Fruit fly (Drosophila melanogaster) whole organism, pupa: ENCODE measurements around the gene CG31815.
A peak's percentile ranks its signal among the peaks of the same experiment; 100 is the strongest.

Experiments
- CG10348 ChIP-seq: fragments of 200-800 bp; sonication (Bioruptor generic); IDR thresholded peaks from 2 replicates; pipeline ENCODE4 v1.3.6; 2022; ENCODE audit warnings: missing biosample characterization, missing genetic modification characterization
- CG12605 ChIP-seq: fragments of 200-800 bp; sonication (Bioruptor generic); IDR thresholded peaks from 2 replicates; pipeline ENCODE4 v1.3.6; 2022; ENCODE audit warnings: missing biosample characterization, missing genetic modification characterization
- CG13204 ChIP-seq: fragments of 200-800 bp; sonication (Bioruptor generic); optimal IDR thresholded peaks from 2 replicates; lab custom pipeline; 2018; ENCODE audit warnings: missing biosample characterization, mild to moderate bottlenecking, missing genetic modification characterization, moderate library complexity
- CG14655 ChIP-seq: fragments of 200-800 bp; sonication (Bioruptor generic); optimal IDR thresholded peaks from 3 replicates; lab custom pipeline; 2017; ENCODE audit warnings: mild to moderate bottlenecking, missing biosample characterization, missing genetic modification reagents, missing genetic modification characterization
- CG15710 ChIP-seq: fragments of 200-800 bp; sonication (Bioruptor generic); optimal IDR thresholded peaks from 2 replicates; lab custom pipeline; 2018; ENCODE audit warnings: missing biosample characterization, mild to moderate bottlenecking, missing genetic modification characterization, moderate library complexity
- CG17806 ChIP-seq: fragments of 200-800 bp; sonication (Bioruptor generic); optimal IDR thresholded peaks from 2 replicates; lab custom pipeline; 2018; ENCODE audit warnings: missing biosample characterization, mild to moderate bottlenecking, missing genetic modification characterization, moderate library complexity
- CG32121 ChIP-seq: fragments of 200-800 bp; sonication (Bioruptor generic); IDR thresholded peaks from 2 replicates; pipeline ENCODE4 v1.3.6; 2022; ENCODE audit warnings: missing biosample characterization, missing genetic modification characterization
- CG34367 ChIP-seq: fragments of 200-800 bp; sonication (Bioruptor generic); optimal IDR thresholded peaks from 2 replicates; lab custom pipeline; 2018; ENCODE audit warnings: missing biosample characterization, mild to moderate bottlenecking, missing genetic modification characterization
- CG4496 ChIP-seq: fragments of 200-800 bp; sonication (Bioruptor generic); IDR thresholded peaks from 3 replicates; pipeline ENCODE4 v1.3.6; 2022; ENCODE audit warnings: missing biosample characterization, missing genetic modification characterization
- CG8159 ChIP-seq: fragments of 200-800 bp; sonication (Bioruptor generic); optimal IDR thresholded peaks from 3 replicates; lab custom pipeline; 2018; ENCODE audit warnings: missing biosample characterization, mild to moderate bottlenecking, missing genetic modification characterization, moderate library complexity
- CG8301 ChIP-seq: fragments of 200-800 bp; sonication (Bioruptor generic); optimal IDR thresholded peaks from 2 replicates; lab custom pipeline; 2018; ENCODE audit warnings: missing biosample characterization, mild to moderate bottlenecking, missing genetic modification characterization
- CG9948 ChIP-seq: fragments of 200-800 bp; sonication (Bioruptor generic); optimal IDR thresholded peaks from 2 replicates; lab custom pipeline; 2018; ENCODE audit warnings: missing biosample characterization, mild to moderate bottlenecking, missing genetic modification characterization, moderate library complexity
- D1 ChIP-seq: fragments of 200-800 bp; sonication (Bioruptor generic); optimal IDR thresholded peaks from 2 replicates; lab custom pipeline; 2018; ENCODE audit warnings: missing biosample characterization, mild to moderate bottlenecking, missing genetic modification characterization, moderate library complexity
- EcR ChIP-seq: fragments of 200-800 bp; sonication (Bioruptor generic); optimal IDR thresholded peaks from 3 replicates; lab custom pipeline; 2019; ENCODE audit warnings: missing biosample characterization, missing genetic modification characterization, mild to moderate bottlenecking, moderate library complexity, missing genetic modification reagents
- Ets98B ChIP-seq: fragments of 200-800 bp; sonication (Bioruptor generic); IDR thresholded peaks from 2 replicates; pipeline ENCODE4 v1.3.6; 2022; ENCODE audit warnings: missing biosample characterization, missing genetic modification characterization
- Pif1A ChIP-seq: fragments of 200-800 bp; sonication (Bioruptor generic); optimal IDR thresholded peaks from 3 replicates; lab custom pipeline; 2016; ENCODE audit warnings: missing biosample characterization, missing genetic modification characterization
- Pif1B ChIP-seq: fragments of 200-800 bp; sonication (Bioruptor generic); optimal IDR thresholded peaks from 3 replicates; lab custom pipeline; 2016; ENCODE audit warnings: missing biosample characterization, missing genetic modification characterization
- Snoo ChIP-seq: fragments of 200-800 bp; sonication (Bioruptor generic); optimal IDR thresholded peaks from 3 replicates; lab custom pipeline; 2017; ENCODE audit warnings: missing biosample characterization, mild to moderate bottlenecking, missing genetic modification characterization, inconsistent platforms
- fd96Ca ChIP-seq: fragments of 200-800 bp; sonication (Bioruptor generic); IDR thresholded peaks from 3 replicates; pipeline ENCODE4 v1.3.6; 2022; ENCODE audit warnings: missing biosample characterization, missing genetic modification characterization
- gl ChIP-seq: fragments of 200-800 bp; sonication (Bioruptor generic); optimal IDR thresholded peaks from 2 replicates; lab custom pipeline; 2018; ENCODE audit warnings: missing biosample characterization, mild to moderate bottlenecking, missing genetic modification characterization
- rn ChIP-seq: fragments of 200-800 bp; sonication (Bioruptor generic); IDR thresholded peaks from 2 replicates; pipeline ENCODE4 v1.3.6; 2022; ENCODE audit warnings: missing biosample characterization, missing genetic modification characterization

Gene CG31815

dm6 chr2L:16621460-16621859 is 15.8 kb downstream of the CG31815 start:
- TF ChIP-seq CG8159 = no peak
- TF ChIP-seq CG9948 (tag; lab: Kevin White, UChicago) = no peak
- TF ChIP-seq CG10348 = no peak

- TF ChIP-seq CG17806 (no peak), CG14655 (GFP tag; lab: Kevin White, UChicago) (no peak)
These were observed 16.5 kb downstream of the CG31815 start for dm6 chr2L:16622162-16622561.

dm6 chr2L:16627948-16628347 is 22.3 kb downstream of the CG31815 start:
- TF ChIP-seq Ets98B = no peak
- no peak for TF ChIP-seq Pif1A
- no peak for TF ChIP-seq CG9948 (tag; lab: Kevin White, UChicago)
- TF ChIP-seq fd96Ca (GFP tag; lab: Robert Waterston, UW) = no peak
- TF ChIP-seq Snoo (tag; lab: Kevin White, UChicago) = no peak
- TF ChIP-seq Pif1B (GFP tag; lab: Kevin White, UChicago) = no peak
- no peak for TF ChIP-seq CG8301 (tag; lab: Kevin White, UChicago)
- TF ChIP-seq, all 21 proteins: peak for 0

- TF ChIP-seq CG9948 (tag; lab: Kevin White, UChicago) (no peak), CG13204 (no peak), rn (GFP tag; lab: Robert Waterston, UW) (no peak; the same call in 1 of the 2 replicates), Snoo (tag; lab: Kevin White, UChicago) (no peak), Pif1A (peak; percentile 9), CG4496 (GFP tag; lab: Robert Waterston, UW) (peak; percentile 57; the same call in 2 of the 3 replicates), CG14655 (GFP tag; lab: Kevin White, UChicago) (peak; percentile 20), CG15710 (tag; lab: Kevin White, UChicago) (no peak), EcR (no peak), CG10348 (no peak), CG8301 (tag; lab: Kevin White, UChicago) (peak; percentile 27), CG34367 (tag; lab: Kevin White, UChicago) (no peak), gl (tag; lab: Kevin White, UChicago) (no peak), CG17806 (peak; percentile 4), CG12605 (GFP tag; lab: Robert Waterston, UW) (no peak), fd96Ca (GFP tag; lab: Robert Waterston, UW) (peak; percentile 6; the same call in 1 of the 3 replicates), Pif1B (GFP tag; lab: Kevin White, UChicago) (no peak), D1 (tag; lab: Kevin White, UChicago) (no peak), CG8159 (no peak), Ets98B (peak; percentile 45), CG32121 (peak; percentile 41; the same call in 1 of the 2 replicates)
These were observed 23.6 kb downstream of the CG31815 start for dm6 chr2L:16629176-16629575.

dm6 chr2L:16637335-16637734 is 31.7 kb downstream of the CG31815 start:
- TF ChIP-seq fd96Ca (GFP tag; lab: Robert Waterston, UW) (0 out of 3 replicates have a peak, but pooled peaks have one; percentile 9), Ets98B (no peak), D1 (tag; lab: Kevin White, UChicago) (no peak), CG12605 (GFP tag; lab: Robert Waterston, UW) (no peak), EcR (no peak), rn (GFP tag; lab: Robert Waterston, UW) (no peak), gl (tag; lab: Kevin White, UChicago) (peak; percentile 26), CG15710 (tag; lab: Kevin White, UChicago) (no peak), Pif1A (no peak), CG32121 (no peak), CG10348 (no peak), CG8301 (tag; lab: Kevin White, UChicago) (no peak), CG4496 (GFP tag; lab: Robert Waterston, UW) (0 out of 3 replicates have a peak, but pooled peaks have one; percentile 16), CG9948 (tag; lab: Kevin White, UChicago) (no peak)

- TF ChIP-seq gl (tag; lab: Kevin White, UChicago) (no peak), CG10348 (no peak), Snoo (tag; lab: Kevin White, UChicago) (no peak), CG15710 (tag; lab: Kevin White, UChicago) (no peak), Ets98B (no peak), CG12605 (GFP tag; lab: Robert Waterston, UW) (no peak), Pif1A (no peak), D1 (tag; lab: Kevin White, UChicago) (no peak), CG9948 (tag; lab: Kevin White, UChicago) (no peak), CG8159 (no peak), CG4496 (GFP tag; lab: Robert Waterston, UW) (no peak), CG13204 (no peak), CG32121 (no peak), CG14655 (GFP tag; lab: Kevin White, UChicago) (no peak), rn (GFP tag; lab: Robert Waterston, UW) (no peak)
These were observed 32.7 kb downstream of the CG31815 start for dm6 chr2L:16638349-16638748.

- no peak for TF ChIP-seq Snoo (tag; lab: Kevin White, UChicago)
- TF ChIP-seq CG13204 = no peak
- no peak for TF ChIP-seq rn (GFP tag; lab: Robert Waterston, UW)
- no peak for TF ChIP-seq CG10348
- TF ChIP-seq Pif1B (GFP tag; lab: Kevin White, UChicago) = no peak
- peak; percentile 30; the same call in 1 of the 3 replicates for TF ChIP-seq CG4496 (GFP tag; lab: Robert Waterston, UW)
- TF ChIP-seq CG12605 (GFP tag; lab: Robert Waterston, UW) = 0 out of 2 replicates have a peak, but pooled peaks have one; percentile 35
- TF ChIP-seq CG8301 (tag; lab: Kevin White, UChicago) = no peak
- no peak for TF ChIP-seq CG14655 (GFP tag; lab: Kevin White, UChicago)
- TF ChIP-seq CG15710 (tag; lab: Kevin White, UChicago) = no peak
These were observed 35.2 kb downstream of the CG31815 start for dm6 chr2L:16640846-16641245.
